Worm (Caenorhabditis elegans) whole organism, L1 larva: ENCODE results near the gene skr-10.

ENCODE experiments used
- C04F5.9 ChIP-seq: sonication (generic microtip); optimal IDR thresholded peaks from 2 replicates; lab custom pipeline; 2016; ENCODE audit warnings: missing genetic modification characterization, missing compliant biosample characterization
- ama-1 ChIP-seq: fragments of 150-350 bp; optimal IDR thresholded peaks from 2 replicates; lab custom pipeline; 2014
- ces-1 ChIP-seq: fragments of 150-350 bp; optimal IDR thresholded peaks from 2 replicates; lab custom pipeline; 2014; ENCODE audit warnings: missing biosample characterization, missing genetic modification reagents, missing genetic modification characterization
- efl-1 ChIP-seq, 4 experiments: fragments of 150-350 bp; optimal IDR thresholded peaks in 3 of 4; peaks in 1 of 4; 1 replicate in 1 of 4; 2 replicates in 3 of 4; lab custom pipeline; 2014; ENCODE audit warnings: missing biosample characterization in 2 of 4, missing genetic modification characterization in 2 of 4, missing genetic modification reagents in 2 of 4
- elt-2 ChIP-seq: sonication (generic microtip); optimal IDR thresholded peaks from 2 replicates; lab custom pipeline; 2016; ENCODE audit warnings: missing genetic modification characterization, mild to moderate bottlenecking, inconsistent platforms, missing compliant biosample characterization, missing genetic modification reagents
- elt-3 ChIP-seq, 6 experiments: fragments of 150-350 bp in 1 of 6; sonication (generic microtip); optimal IDR thresholded peaks; 2 replicates each; lab custom pipeline; 2017 to 2018; ENCODE audit warnings: missing biosample characterization in 6 of 6, missing genetic modification characterization in 6 of 6, inconsistent platforms in 1 of 6
- ets-5 ChIP-seq: fragments of 200-800 bp; sonication (Bioruptor generic); IDR thresholded peaks from 2 replicates; pipeline ENCODE4 v1.3.6; 2022; ENCODE audit warnings: missing genetic modification characterization, missing compliant biosample characterization
- fkh-10 ChIP-seq: sonication (generic microtip); optimal IDR thresholded peaks from 2 replicates; lab custom pipeline; 2017; ENCODE audit warnings: missing biosample characterization, missing genetic modification reagents, missing genetic modification characterization
- fkh-8 ChIP-seq: sonication (generic microtip); optimal IDR thresholded peaks from 2 replicates; lab custom pipeline; 2016; ENCODE audit warnings: mild to moderate bottlenecking, missing genetic modification characterization, missing compliant biosample characterization
- fos-1 ChIP-seq: fragments of 150-350 bp; optimal IDR thresholded peaks from 2 replicates; lab custom pipeline; 2014; ENCODE audit warnings: missing biosample characterization, missing genetic modification characterization
- hlh-17 ChIP-seq: fragments of 200-800 bp; sonication (Bioruptor generic); optimal IDR thresholded peaks from 2 replicates; lab custom pipeline; 2018; ENCODE audit warnings: missing genetic modification characterization, mild to moderate bottlenecking, missing compliant biosample characterization, moderate library complexity, borderline replicate concordance
- irx-1 ChIP-seq: sonication (generic microtip); optimal IDR thresholded peaks from 2 replicates; lab custom pipeline; 2016; ENCODE audit warnings: missing genetic modification characterization, missing compliant biosample characterization
- isw-1 ChIP-seq: fragments of 200-800 bp; sonication (Bioruptor generic); IDR thresholded peaks from 2 replicates; pipeline ENCODE4 v1.3.6; 2022; ENCODE audit warnings: missing genetic modification characterization, missing compliant biosample characterization
- lin-39 ChIP-seq: fragments of 150-350 bp; optimal IDR thresholded peaks from 2 replicates; lab custom pipeline; 2014; ENCODE audit warnings: missing biosample characterization, missing genetic modification reagents, missing genetic modification characterization
- lir-3 ChIP-seq: sonication (generic microtip); optimal IDR thresholded peaks from 2 replicates; lab custom pipeline; 2016; ENCODE audit warnings: mild to moderate bottlenecking, missing genetic modification characterization, moderate library complexity, missing compliant biosample characterization; ENCODE audit not compliant: poor library complexity
- lsy-2 ChIP-seq, 2 experiments: fragments of 150-350 bp; optimal IDR thresholded peaks; 2 replicates each; lab custom pipeline; 2014; ENCODE audit warnings: missing biosample characterization in 2 of 2, missing genetic modification characterization in 2 of 2
- mab-9 ChIP-seq: fragments of 200-800 bp; sonication (Bioruptor generic); IDR thresholded peaks from 2 replicates; pipeline ENCODE4 v1.3.6; 2022; ENCODE audit warnings: missing genetic modification reagents, missing genetic modification characterization, missing compliant biosample characterization
- mef-2 ChIP-seq: fragments of 150-350 bp; optimal IDR thresholded peaks from 2 replicates; lab custom pipeline; 2014; ENCODE audit warnings: missing biosample characterization, missing genetic modification characterization
- nhr-11 ChIP-seq: fragments of 150-350 bp; optimal IDR thresholded peaks from 2 replicates; lab custom pipeline; 2014; ENCODE audit warnings: missing biosample characterization, missing genetic modification characterization
- nhr-12 ChIP-seq: sonication (generic microtip); optimal IDR thresholded peaks from 2 replicates; lab custom pipeline; 2017; ENCODE audit warnings: missing biosample characterization, missing genetic modification characterization
- nhr-47 ChIP-seq: sonication (generic microtip); optimal IDR thresholded peaks from 2 replicates; lab custom pipeline; 2016; ENCODE audit warnings: mild to moderate bottlenecking, missing genetic modification characterization, moderate library complexity, missing compliant biosample characterization
- nhr-71 ChIP-seq: sonication (generic microtip); optimal IDR thresholded peaks from 2 replicates; lab custom pipeline; 2016; ENCODE audit warnings: mild to moderate bottlenecking, missing genetic modification characterization, moderate library complexity, missing compliant biosample characterization
- nhr-76 ChIP-seq: sonication (generic microtip); optimal IDR thresholded peaks from 2 replicates; lab custom pipeline; 2017; ENCODE audit warnings: missing biosample characterization, missing genetic modification characterization
- nhr-84 ChIP-seq: sonication (generic microtip); optimal IDR thresholded peaks from 2 replicates; lab custom pipeline; 2017; ENCODE audit warnings: missing biosample characterization, missing genetic modification characterization
- nhr-90 ChIP-seq: sonication (generic microtip); optimal IDR thresholded peaks from 2 replicates; lab custom pipeline; 2016; ENCODE audit warnings: mild to moderate bottlenecking, missing genetic modification characterization, missing compliant biosample characterization; ENCODE audit not compliant: poor library complexity
- pax-3 ChIP-seq: fragments of 200-800 bp; sonication (Bioruptor generic); optimal IDR thresholded peaks from 2 replicates; lab custom pipeline; 2018; ENCODE audit warnings: mild to moderate bottlenecking, missing genetic modification characterization, moderate library complexity, missing compliant biosample characterization
- pqm-1 ChIP-seq: sonication (generic microtip); optimal IDR thresholded peaks from 3 replicates; lab custom pipeline; 2017; ENCODE audit warnings: missing biosample characterization, missing genetic modification characterization
- rnt-1 ChIP-seq: sonication (generic microtip); optimal IDR thresholded peaks from 2 replicates; lab custom pipeline; 2016; ENCODE audit warnings: mild to moderate bottlenecking, missing genetic modification characterization, moderate library complexity, missing compliant biosample characterization
- snu-23 ChIP-seq: sonication (generic microtip); optimal IDR thresholded peaks from 2 replicates; lab custom pipeline; 2016; ENCODE audit warnings: missing genetic modification characterization, missing compliant biosample characterization
- sox-4 ChIP-seq: sonication (generic microtip); optimal IDR thresholded peaks from 2 replicates; lab custom pipeline; 2016; ENCODE audit warnings: missing genetic modification characterization, missing compliant biosample characterization
- sptf-1 ChIP-seq: fragments of 150-350 bp; optimal IDR thresholded peaks from 2 replicates; lab custom pipeline; 2014; ENCODE audit warnings: missing biosample characterization, missing genetic modification characterization
- sup-37 ChIP-seq: fragments of 200-800 bp; sonication (Bioruptor generic); optimal IDR thresholded peaks from 2 replicates; lab custom pipeline; 2018; ENCODE audit warnings: mild to moderate bottlenecking, missing genetic modification characterization, missing compliant biosample characterization
- tbx-2 ChIP-seq: sonication (generic microtip); optimal IDR thresholded peaks from 2 replicates; lab custom pipeline; 2016; ENCODE audit warnings: missing genetic modification characterization, missing compliant biosample characterization
- unc-86 ChIP-seq: sonication (generic microtip); optimal IDR thresholded peaks from 2 replicates; lab custom pipeline; 2016; ENCODE audit warnings: missing genetic modification characterization, missing compliant biosample characterization
- ztf-11 ChIP-seq, 2 experiments: sonication (generic microtip); optimal IDR thresholded peaks; 2 replicates each; lab custom pipeline; 2016 to 2017; ENCODE audit warnings: missing genetic modification characterization in 2 of 2, missing biosample characterization in 1 of 2, missing compliant biosample characterization in 1 of 2

The skr-10 gene

ce11 chrIV:15941403-15941802 is 5.2 kb upstream of the skr-10 start, which contains the start of gene Y105C5B.11:
TSS of gene Y105C5B.11 (minus strand) at chrIV:15941503.
- TF ChIP-seq lsy-2 (tag; optimal IDR thresholded peaks at IDR 0.05; lab: Kevin White, UChicago): no peak
- TF ChIP-seq nhr-76 (tag; lab: Kevin White, UChicago): no peak
- no peak for TF ChIP-seq efl-1 (optimal IDR thresholded peaks at IDR 0.05; lab: Kevin White, UChicago)
- no peak for TF ChIP-seq efl-1 (GFP tag; optimal IDR thresholded peaks at IDR 0.05 in 1 of 2; lab: Kevin White, UChicago)
- TF ChIP-seq tbx-2 (tag; lab: Kevin White, UChicago): no peak
- TF ChIP-seq hlh-17: no peak
- no peak for TF ChIP-seq nhr-90 (tag; lab: Kevin White, UChicago)

ce11 chrIV:15949995-15950394 is 3.4 kb downstream of the skr-10 start:
- TF ChIP-seq mef-2 (tag; lab: Kevin White, UChicago) (no peak), unc-86 (tag; lab: Kevin White, UChicago) (no peak), ama-1 (lab: Kevin White, UChicago) (no peak), nhr-71 (no peak), lir-3 (tag; lab: Kevin White, UChicago) (no peak), rnt-1 (tag; lab: Kevin White, UChicago) (no peak), fkh-10 (GFP tag; lab: Kevin White, UChicago) (no peak), elt-3 (tag; optimal IDR thresholded peaks at IDR 0.05; lab: Kevin White, UChicago) (no peak), sptf-1 (no peak), pqm-1 (tag; lab: Kevin White, UChicago) (no peak), ces-1 (GFP tag; lab: Kevin White, UChicago) (no peak), nhr-47 (no peak), nhr-12 (no peak), isw-1 (GFP tag; lab: Robert Waterston, UW) (no peak), snu-23 (GFP tag; lab: Kevin White, UChicago) (no peak), ztf-11 (tag; optimal IDR thresholded peaks at IDR 0.05; lab: Kevin White, UChicago) (no peak), tbx-2 (tag; lab: Kevin White, UChicago) (no peak)

- no peak for TF ChIP-seq elt-3 (tag; optimal IDR thresholded peaks at IDR 0.05; lab: Kevin White, UChicago)
- no peak for TF ChIP-seq nhr-11 (tag; lab: Kevin White, UChicago)
- TF ChIP-seq pax-3 (tag; lab: Kevin White, UChicago): no peak
- no peak for TF ChIP-seq fos-1 (tag; lab: Kevin White, UChicago)
- no peak for TF ChIP-seq lin-39
- no peak for TF ChIP-seq fkh-8 (tag; lab: Kevin White, UChicago)
- TF ChIP-seq ztf-11 (tag; optimal IDR thresholded peaks at IDR 0.05; lab: Kevin White, UChicago): no peak
- TF ChIP-seq nhr-12: no peak
- TF ChIP-seq isw-1 (GFP tag; lab: Robert Waterston, UW): no peak
- TF ChIP-seq mab-9 (GFP tag; lab: Robert Waterston, UW): no peak
- no peak for TF ChIP-seq sox-4 (tag; lab: Kevin White, UChicago)
- no peak for TF ChIP-seq nhr-84 (tag; lab: Kevin White, UChicago)
- TF ChIP-seq irx-1 (tag; lab: Kevin White, UChicago): no peak
- TF ChIP-seq rnt-1 (tag; lab: Kevin White, UChicago): no peak
- no peak for TF ChIP-seq ets-5
- TF ChIP-seq sup-37: no peak
Measured at ce11 chrIV:15950838-15951581, 4.4 kb downstream of the skr-10 start, which contains the start of gene ifas-3. TSS of gene ifas-3 (minus strand) at chrIV:15950888.

- TF ChIP-seq C04F5.9 (tag; lab: Kevin White, UChicago) (no peak), elt-2 (peak; percentile 10)
Measured at ce11 chrIV:15951640-15952039, 5.0 kb downstream of the skr-10 start, which contains the start of gene Y105C5B.15. TSS of gene Y105C5B.15 (plus strand) at chrIV:15951936.
